2 fruit fly cellular contexts compared by ENCODE assay signal in genomic region chr3R:29253874-29254273, dm6.
TF ChIP-seq lines count a peak whose summit lies in the region.

No protein-coding gene starts in this region.

- no peak for TF ChIP-seq CTCF in whole organism, embryonic (GFP tag; optimal IDR thresholded peaks at IDR 0.05; lab: Kevin White, UChicago)

TF ChIP-seq in whole organism, embryonic, 481 proteins besides CTCF, POLR2A, EP300 and RAD21:
- TF ChIP-seq CG12236 (GFP tag; optimal IDR thresholded peaks at IDR 0.05; lab: Kevin White, UChicago) = no peak
- TF ChIP-seq CG17912 (GFP tag; optimal IDR thresholded peaks at IDR 0.05; lab: Kevin White, UChicago) = no peak
- TF ChIP-seq tio (GFP tag; optimal IDR thresholded peaks at IDR 0.05; lab: Kevin White, UChicago) = no peak
- no peak for TF ChIP-seq CG3838 (GFP tag; optimal IDR thresholded peaks at IDR 0.05; lab: Kevin White, UChicago)
- TF ChIP-seq CG2712 (tag; optimal IDR thresholded peaks at IDR 0.05; lab: Kevin White, UChicago) = no peak
- TF ChIP-seq CG11456 (GFP tag; IDR thresholded peaks at IDR 0.05; lab: Robert Waterston, UW) = no peak
- 0 out of 2 replicates have a peak, but pooled peaks have one; percentile 18 for TF ChIP-seq amos (GFP tag; IDR thresholded peaks at IDR 0.05; lab: Robert Waterston, UW; ENCODE audit: partially characterized antibody)
- no peak for TF ChIP-seq CG6654 (GFP tag; optimal IDR thresholded peaks at IDR 0.05; lab: Kevin White, UChicago)
- no peak for TF ChIP-seq CG9215 (GFP tag; IDR thresholded peaks at IDR 0.05; lab: Robert Waterston, UW)
- no peak for TF ChIP-seq zfh2 (GFP tag; optimal IDR thresholded peaks at IDR 0.05; lab: Kevin White, UChicago)
- no peak for TF ChIP-seq lov (optimal IDR thresholded peaks at IDR 0.05; lab: Kevin White, UChicago)
- TF ChIP-seq lov (GFP tag; IDR thresholded peaks at IDR 0.05; lab: Robert Waterston, UW) = 0 out of 3 replicates have a peak, but pooled peaks have one; percentile 19
- no peak for TF ChIP-seq YL-1 (GFP tag; optimal IDR thresholded peaks at IDR 0.05; lab: Kevin White, UChicago)
- TF ChIP-seq Doc2 (GFP tag; IDR thresholded peaks at IDR 0.05; lab: Robert Waterston, UW) = no peak
- no peak for TF ChIP-seq CG7271 (tag; optimal IDR thresholded peaks at IDR 0.05; lab: Kevin White, UChicago)
- no peak for TF ChIP-seq CG11398 (GFP tag; optimal IDR thresholded peaks at IDR 0.05; lab: Kevin White, UChicago)
- TF ChIP-seq chm (GFP tag; IDR thresholded peaks at IDR 0.05; lab: Robert Waterston, UW) = peak; percentile 32; the same call in 1 of the 2 replicates
- peak; percentile 71 for TF ChIP-seq CG4360 (GFP tag; IDR thresholded peaks at IDR 0.05; lab: Robert Waterston, UW)
- TF ChIP-seq esg (GFP tag; conservative IDR thresholded peaks at IDR 0.05; lab: Robert Waterston, UW) = no peak
- TF ChIP-seq CG7928 (GFP tag; optimal IDR thresholded peaks at IDR 0.05; lab: Kevin White, UChicago) = no peak
- TF ChIP-seq CG13424 (tag; optimal IDR thresholded peaks at IDR 0.05; lab: Kevin White, UChicago) = no peak
- TF ChIP-seq bowl (GFP tag; IDR thresholded peaks at IDR 0.05; lab: Robert Waterston, UW) = no peak
- no peak for TF ChIP-seq unc-4 (GFP tag; IDR thresholded peaks at IDR 0.05; lab: Robert Waterston, UW; ENCODE audit: partially characterized antibody)
- no peak for TF ChIP-seq odd (GFP tag; optimal IDR thresholded peaks at IDR 0.05; lab: Kevin White, UChicago)
- TF ChIP-seq CG14050 (GFP tag; IDR thresholded peaks at IDR 0.05; lab: Robert Waterston, UW) = no peak
- TF ChIP-seq nom (GFP tag; optimal IDR thresholded peaks at IDR 0.05; lab: Kevin White, UChicago) = no peak
- no peak for TF ChIP-seq fru (optimal IDR thresholded peaks at IDR 0.05; lab: Kevin White, UChicago)
- no peak for TF ChIP-seq CG14667 (GFP tag; IDR thresholded peaks at IDR 0.05; lab: Robert Waterston, UW)
- TF ChIP-seq Taf1 (GFP tag; IDR thresholded peaks at IDR 0.05; lab: Robert Waterston, UW) = no peak
- TF ChIP-seq CG10274 (GFP tag; optimal IDR thresholded peaks at IDR 0.05; lab: Kevin White, UChicago) = no peak
- no peak for TF ChIP-seq dysf (GFP tag; IDR thresholded peaks at IDR 0.05; lab: Robert Waterston, UW)
- TF ChIP-seq vvl (GFP tag; IDR thresholded peaks at IDR 0.05; lab: Robert Waterston, UW) = no peak
- TF ChIP-seq Trl (optimal IDR thresholded peaks at IDR 0.05; lab: Kevin White, UChicago) = peak in 1 of 2 experiments; percentile 55
- TF ChIP-seq Trl (GFP tag; optimal IDR thresholded peaks at IDR 0.05; lab: Kevin White, UChicago) = no peak
- TF ChIP-seq vfl (GFP tag; optimal IDR thresholded peaks at IDR 0.05; lab: Kevin White, UChicago) = no peak
- no peak for TF ChIP-seq ERR (GFP tag; optimal IDR thresholded peaks at IDR 0.05; lab: Kevin White, UChicago)
- no peak for TF ChIP-seq CG17361 (GFP tag; IDR thresholded peaks at IDR 0.05; lab: Robert Waterston, UW)
- TF ChIP-seq CG8478 (optimal IDR thresholded peaks at IDR 0.05; lab: Kevin White, UChicago) = no peak
- TF ChIP-seq slbo (GFP tag; IDR thresholded peaks at IDR 0.05; lab: Robert Waterston, UW) = no peak
- TF ChIP-seq usp (GFP tag; optimal IDR thresholded peaks at IDR 0.05; lab: Kevin White, UChicago) = no peak
- no peak for TF ChIP-seq slou (GFP tag; optimal IDR thresholded peaks at IDR 0.05; lab: Kevin White, UChicago)
- no peak for TF ChIP-seq stc (GFP tag; IDR thresholded peaks at IDR 0.05; lab: Robert Waterston, UW)
- peak; percentile 16 for TF ChIP-seq sens (GFP tag; lab: Kevin White, UChicago)
- no peak for TF ChIP-seq Stat92E (GFP tag; optimal IDR thresholded peaks at IDR 0.05; lab: Kevin White, UChicago)
- TF ChIP-seq ind (GFP tag; optimal IDR thresholded peaks at IDR 0.05; lab: Kevin White, UChicago) = no peak
- peak; percentile 57 for TF ChIP-seq pros (GFP tag; optimal IDR thresholded peaks at IDR 0.05; lab: Kevin White, UChicago)
- no peak for TF ChIP-seq ash1 (GFP tag; optimal IDR thresholded peaks at IDR 0.05; lab: Kevin White, UChicago)
- TF ChIP-seq btn (GFP tag; optimal IDR thresholded peaks at IDR 0.05; lab: Kevin White, UChicago) = no peak

TF ChIP-seq in whole organism, pupa, 21 proteins besides CTCF, POLR2A, EP300 and RAD21:
- TF ChIP-seq EcR (GFP tag; optimal IDR thresholded peaks at IDR 0.05; lab: Kevin White, UChicago) (peak; percentile 47), CG17806 (tag; optimal IDR thresholded peaks at IDR 0.05; lab: Kevin White, UChicago) (no peak)
TF ChIP-seq in whole organism, pupa: peak in this region for 1.
